Worm (Caenorhabditis elegans) whole organism, midembryonic: ENCODE data around the gene enri-2.

ENCODE experiments used
- T22C8.4 ChIP-seq: fragments of 200-800 bp; sonication (Bioruptor generic); IDR thresholded peaks from 2 replicates; pipeline ENCODE4 v1.3.6; 2022; ENCODE audit warnings: missing genetic modification characterization, missing compliant biosample characterization
- cog-1 ChIP-seq: sonication (generic microtip); optimal IDR thresholded peaks from 2 replicates; lab custom pipeline; 2016; ENCODE audit warnings: missing genetic modification characterization, missing compliant biosample characterization
- flt-1 ChIP-seq: fragments of 200-800 bp; sonication (Bioruptor generic); IDR thresholded peaks from 2 replicates; pipeline ENCODE4 v1.3.6; 2022; ENCODE audit warnings: missing genetic modification characterization, missing compliant biosample characterization
- klf-2 ChIP-seq: fragments of 200-800 bp; sonication (Bioruptor generic); conservative IDR thresholded peaks from 2 replicates; pipeline ENCODE4 v1.3.6; 2022; ENCODE audit warnings: missing genetic modification reagents, missing genetic modification characterization, missing compliant biosample characterization
- med-1 ChIP-seq: sonication (generic microtip); optimal IDR thresholded peaks from 2 replicates; lab custom pipeline; 2017; ENCODE audit warnings: missing genetic modification characterization, mild to moderate bottlenecking, missing compliant biosample characterization, antibody characterized with exemption, missing genetic modification reagents; ENCODE audit not compliant: insufficient read depth
- ref-1 ChIP-seq: fragments of 200-800 bp; sonication (Bioruptor generic); conservative IDR thresholded peaks from 2 replicates; pipeline ENCODE4 v1.3.6; 2022; ENCODE audit warnings: missing genetic modification reagents, missing genetic modification characterization, missing compliant biosample characterization
- tab-1 ChIP-seq: fragments of 200-800 bp; sonication (Bioruptor generic); IDR thresholded peaks from 2 replicates; pipeline ENCODE4 v1.3.6; 2022; ENCODE audit warnings: missing genetic modification characterization, missing compliant biosample characterization
- ztf-23 ChIP-seq: fragments of 200-800 bp; sonication (Bioruptor generic); IDR thresholded peaks from 2 replicates; pipeline ENCODE4 v1.3.6; 2022; ENCODE audit warnings: missing genetic modification reagents, missing genetic modification characterization, missing compliant biosample characterization
- ztf-29 ChIP-seq: fragments of 200-800 bp; sonication (Bioruptor generic); IDR thresholded peaks from 2 replicates; pipeline ENCODE4 v1.3.6; 2022; ENCODE audit warnings: missing genetic modification reagents, missing genetic modification characterization, missing compliant biosample characterization

The enri-2 gene

ce11 chrX:14572419-14572818 lies 26.8 kb downstream of the enri-2 start, which contains the start of gene lron-1:
lron-1 (plus strand) TSS chrX:14572719.
- no peak for TF ChIP-seq med-1 (GFP tag; lab: Kevin White, UChicago)
- no peak for TF ChIP-seq klf-2 (GFP tag; lab: Robert Waterston, UW)
- TF ChIP-seq ztf-29 (GFP tag; lab: Robert Waterston, UW) = no peak
- no peak for TF ChIP-seq flt-1 (GFP tag; lab: Robert Waterston, UW)
- TF ChIP-seq ref-1 (GFP tag; lab: Robert Waterston, UW) = no peak
- no peak for TF ChIP-seq T22C8.4 (GFP tag; lab: Robert Waterston, UW)

ce11 chrX:14575920-14576319 lies 30.3 kb downstream of the enri-2 start:
- TF ChIP-seq ref-1 (GFP tag; lab: Robert Waterston, UW) (no peak), tab-1 (no peak), ztf-23 (GFP tag; lab: Robert Waterston, UW) (no peak), T22C8.4 (GFP tag; lab: Robert Waterston, UW) (no peak), ztf-29 (GFP tag; lab: Robert Waterston, UW) (no peak), cog-1 (tag; lab: Kevin White, UChicago) (no peak), flt-1 (GFP tag; lab: Robert Waterston, UW) (no peak), med-1 (GFP tag; lab: Kevin White, UChicago) (no peak), klf-2 (GFP tag; lab: Robert Waterston, UW) (no peak)

- TF ChIP-seq flt-1 (GFP tag; lab: Robert Waterston, UW) = peak; percentile 10; the same call in 1 of the 2 replicates
- TF ChIP-seq klf-2 (GFP tag; lab: Robert Waterston, UW) = no peak
- no peak for TF ChIP-seq ztf-29 (GFP tag; lab: Robert Waterston, UW)
- no peak for TF ChIP-seq cog-1 (tag; lab: Kevin White, UChicago)
- 0 out of 2 replicates have a peak, but pooled peaks have one; percentile 35 for TF ChIP-seq tab-1
- TF ChIP-seq ztf-23 (GFP tag; lab: Robert Waterston, UW) = no peak
- TF ChIP-seq T22C8.4 (GFP tag; lab: Robert Waterston, UW) = no peak
- TF ChIP-seq ref-1 (GFP tag; lab: Robert Waterston, UW) = no peak
- no peak for TF ChIP-seq med-1 (GFP tag; lab: Kevin White, UChicago)
Observed at ce11 chrX:14577579-14578127, 32.0 kb downstream of the enri-2 start, which contains the start of gene let-4. let-4 (plus strand) TSS chrX:14577935.

- TF ChIP-seq tab-1 (no peak), ztf-29 (GFP tag; lab: Robert Waterston, UW) (no peak), T22C8.4 (GFP tag; lab: Robert Waterston, UW) (no peak), klf-2 (GFP tag; lab: Robert Waterston, UW) (no peak), med-1 (GFP tag; lab: Kevin White, UChicago) (no peak), ztf-23 (GFP tag; lab: Robert Waterston, UW) (no peak), flt-1 (GFP tag; lab: Robert Waterston, UW) (no peak), ref-1 (GFP tag; lab: Robert Waterston, UW) (no peak), cog-1 (tag; lab: Kevin White, UChicago) (no peak)
Observed at ce11 chrX:14580853-14581252, 35.2 kb downstream of the enri-2 start.

ce11 chrX:14581429-14581828 lies 35.8 kb downstream of the enri-2 start, which contains the start of gene sym-1:
sym-1 (plus strand) TSS chrX:14581622.
- TF ChIP-seq tab-1 (no peak), klf-2 (GFP tag; lab: Robert Waterston, UW) (no peak), flt-1 (GFP tag; lab: Robert Waterston, UW) (no peak), ref-1 (GFP tag; lab: Robert Waterston, UW) (no peak), cog-1 (tag; lab: Kevin White, UChicago) (no peak), med-1 (GFP tag; lab: Kevin White, UChicago) (no peak), T22C8.4 (GFP tag; lab: Robert Waterston, UW) (no peak)

- TF ChIP-seq T22C8.4 (GFP tag; lab: Robert Waterston, UW) = no peak
- TF ChIP-seq klf-2 (GFP tag; lab: Robert Waterston, UW) = no peak
- no peak for TF ChIP-seq flt-1 (GFP tag; lab: Robert Waterston, UW)
- no peak for TF ChIP-seq ref-1 (GFP tag; lab: Robert Waterston, UW)
- TF ChIP-seq cog-1 (tag; lab: Kevin White, UChicago) = no peak
- TF ChIP-seq tab-1 = no peak
Observed at ce11 chrX:14584335-14584734, 38.7 kb downstream of the enri-2 start.

ce11 chrX:14589051-14589736 lies 43.6 kb downstream of the enri-2 start, which contains the start of the genes C44H4.4 and tap-1:
C44H4.4 (minus strand) TSS chrX:14589101.
tap-1 (plus strand) TSS chrX:14589624.
- TF ChIP-seq flt-1 (GFP tag; lab: Robert Waterston, UW) (no peak), T22C8.4 (GFP tag; lab: Robert Waterston, UW) (no peak), klf-2 (GFP tag; lab: Robert Waterston, UW) (no peak), ref-1 (GFP tag; lab: Robert Waterston, UW) (no peak), ztf-29 (GFP tag; lab: Robert Waterston, UW) (no peak), cog-1 (tag; lab: Kevin White, UChicago) (peak; percentile 26), med-1 (GFP tag; lab: Kevin White, UChicago) (no peak), ztf-23 (GFP tag; lab: Robert Waterston, UW) (no peak), tab-1 (0 out of 2 replicates have a peak, but pooled peaks have one; percentile 7)

- TF ChIP-seq T22C8.4 (GFP tag; lab: Robert Waterston, UW) (no peak), klf-2 (GFP tag; lab: Robert Waterston, UW) (no peak), ztf-29 (GFP tag; lab: Robert Waterston, UW) (no peak), tab-1 (no peak)
Observed at ce11 chrX:14593206-14593605, 47.6 kb downstream of the enri-2 start.

ce11 chrX:14594825-14595224 lies 49.2 kb downstream of the enri-2 start, which contains the start of gene C44H4.8:
C44H4.8 (plus strand) TSS chrX:14595125.
- no peak for TF ChIP-seq ztf-29 (GFP tag; lab: Robert Waterston, UW)
- no peak for TF ChIP-seq med-1 (GFP tag; lab: Kevin White, UChicago)
- TF ChIP-seq T22C8.4 (GFP tag; lab: Robert Waterston, UW) = no peak
- TF ChIP-seq flt-1 (GFP tag; lab: Robert Waterston, UW) = no peak
- TF ChIP-seq tab-1 = no peak
- TF ChIP-seq cog-1 (tag; lab: Kevin White, UChicago) = no peak
- TF ChIP-seq klf-2 (GFP tag; lab: Robert Waterston, UW) = no peak
- no peak for TF ChIP-seq ref-1 (GFP tag; lab: Robert Waterston, UW)
- no peak for TF ChIP-seq ztf-23 (GFP tag; lab: Robert Waterston, UW)
